Fruit fly (Drosophila melanogaster) whole organism, prepupa: Measurements from ENCODE around the gene CG14823.

Source experiments
- Blimp-1 ChIP-seq: fragments of 200-800 bp; sonication (Bioruptor generic); optimal IDR thresholded peaks from 3 replicates; lab custom pipeline; 2017; ENCODE audit warnings: missing biosample characterization, missing genetic modification characterization, mild to moderate bottlenecking, moderate library complexity, missing genetic modification reagents
- CG10669 ChIP-seq: fragments of 200-800 bp; sonication (Bioruptor generic); optimal IDR thresholded peaks from 3 replicates; lab custom pipeline; 2018; ENCODE audit warnings: missing biosample characterization, mild to moderate bottlenecking, missing genetic modification characterization, moderate library complexity
- CG11294 ChIP-seq: fragments of 200-800 bp; sonication (Bioruptor generic); IDR thresholded peaks from 2 replicates; pipeline ENCODE4 v1.3.6; 2022; ENCODE audit warnings: missing biosample characterization, missing genetic modification characterization
- CG11762 ChIP-seq: fragments of 200-800 bp; sonication (Bioruptor generic); optimal IDR thresholded peaks from 3 replicates; lab custom pipeline; 2016; ENCODE audit warnings: missing biosample characterization, missing genetic modification characterization; ENCODE audit not compliant: insufficient read depth
- CG31627 ChIP-seq: fragments of 200-800 bp; sonication (Bioruptor generic); optimal IDR thresholded peaks from 3 replicates; lab custom pipeline; 2016; ENCODE audit warnings: missing biosample characterization, missing genetic modification characterization
- CG34406 ChIP-seq: fragments of 200-800 bp; sonication (Bioruptor generic); optimal IDR thresholded peaks from 3 replicates; lab custom pipeline; 2016; ENCODE audit warnings: missing biosample characterization, missing genetic modification characterization
- CG4318 ChIP-seq: fragments of 200-800 bp; sonication (Bioruptor generic); optimal IDR thresholded peaks from 3 replicates; lab custom pipeline; 2017; ENCODE audit warnings: missing biosample characterization, mild to moderate bottlenecking, missing genetic modification characterization
- CG6792 ChIP-seq: fragments of 200-800 bp; sonication (Bioruptor generic); optimal IDR thresholded peaks from 3 replicates; lab custom pipeline; 2016; ENCODE audit warnings: missing biosample characterization, missing genetic modification characterization
- CG6854 ChIP-seq: fragments of 200-800 bp; sonication (Bioruptor generic); optimal IDR thresholded peaks from 2 replicates; lab custom pipeline; 2017; ENCODE audit warnings: missing biosample characterization, mild to moderate bottlenecking, missing genetic modification characterization
- CG7368 ChIP-seq: fragments of 200-800 bp; sonication (Bioruptor generic); optimal IDR thresholded peaks from 3 replicates; lab custom pipeline; 2016; ENCODE audit warnings: missing biosample characterization, missing genetic modification characterization
- CG8119 ChIP-seq: fragments of 200-800 bp; sonication (Bioruptor generic); IDR thresholded peaks from 3 replicates; pipeline ENCODE4 v1.3.6; 2022; ENCODE audit warnings: missing biosample characterization, missing genetic modification characterization
- CG8319 ChIP-seq: fragments of 200-800 bp; sonication (Bioruptor generic); optimal IDR thresholded peaks from 3 replicates; lab custom pipeline; 2016; ENCODE audit warnings: missing biosample characterization, missing genetic modification characterization
- CG8632 ChIP-seq: fragments of 200-800 bp; sonication (Bioruptor generic); optimal IDR thresholded peaks from 3 replicates; lab custom pipeline; 2016; ENCODE audit warnings: missing biosample characterization, missing genetic modification characterization
- CG9139 ChIP-seq: fragments of 200-800 bp; sonication (Bioruptor generic); optimal IDR thresholded peaks from 3 replicates; lab custom pipeline; 2017; ENCODE audit warnings: missing biosample characterization, mild to moderate bottlenecking, missing genetic modification characterization
- Eip75B ChIP-seq: fragments of 200-800 bp; sonication (Bioruptor generic); optimal IDR thresholded peaks from 3 replicates; lab custom pipeline; 2016; ENCODE audit warnings: missing biosample characterization, missing genetic modification characterization
- Eip78C ChIP-seq: fragments of 200-800 bp; sonication (Bioruptor generic); peaks from one replicate; lab custom pipeline; 2016; ENCODE audit warnings: missing biosample characterization, missing genetic modification characterization
- Ets96B ChIP-seq: fragments of 200-800 bp; optimal IDR thresholded peaks from 2 replicates; lab custom pipeline; 2019; ENCODE audit warnings: missing biosample characterization, mild to moderate bottlenecking, missing genetic modification characterization, moderate library complexity
- Hr38 ChIP-seq: sonication (Bioruptor generic); optimal IDR thresholded peaks from 2 replicates; lab custom pipeline; 2016; ENCODE audit warnings: missing biosample characterization, missing genetic modification characterization
- Hr39 ChIP-seq: fragments of 200-800 bp; sonication (Bioruptor generic); optimal IDR thresholded peaks from 2 replicates; lab custom pipeline; 2016; ENCODE audit warnings: missing biosample characterization, missing genetic modification characterization
- Hr4 ChIP-seq: fragments of 200-800 bp; sonication (Bioruptor generic); optimal IDR thresholded peaks from 3 replicates; lab custom pipeline; 2016; ENCODE audit warnings: missing biosample characterization, missing genetic modification characterization
- Lpt ChIP-seq: fragments of 200-800 bp; sonication (Bioruptor generic); optimal IDR thresholded peaks from 3 replicates; lab custom pipeline; 2016; ENCODE audit warnings: missing biosample characterization, missing genetic modification characterization
- Met ChIP-seq: fragments of 200-800 bp; sonication (Bioruptor generic); optimal IDR thresholded peaks from 3 replicates; lab custom pipeline; 2016; ENCODE audit warnings: missing biosample characterization, missing genetic modification characterization
- OdsH ChIP-seq: fragments of 200-800 bp; sonication (Bioruptor generic); optimal IDR thresholded peaks from 3 replicates; lab custom pipeline; 2016; ENCODE audit warnings: missing biosample characterization, missing genetic modification characterization
- Smox ChIP-seq: fragments of 200-800 bp; sonication (Bioruptor generic); optimal IDR thresholded peaks from 3 replicates; lab custom pipeline; 2016; ENCODE audit warnings: missing biosample characterization, missing genetic modification characterization
- Sox14 ChIP-seq: fragments of 200-800 bp; sonication (Bioruptor generic); optimal IDR thresholded peaks from 3 replicates; lab custom pipeline; 2016; ENCODE audit warnings: missing biosample characterization, missing genetic modification characterization
- Sox15 ChIP-seq: fragments of 200-800 bp; sonication (Bioruptor generic); optimal IDR thresholded peaks from 3 replicates; lab custom pipeline; 2016; ENCODE audit warnings: missing biosample characterization, missing genetic modification characterization
- acj6 ChIP-seq: fragments of 200-800 bp; sonication (Bioruptor generic); optimal IDR thresholded peaks from 3 replicates; lab custom pipeline; 2016; ENCODE audit warnings: missing biosample characterization, missing genetic modification characterization
- cyc ChIP-seq: fragments of 200-800 bp; sonication (Bioruptor generic); optimal IDR thresholded peaks from 3 replicates; lab custom pipeline; 2016; ENCODE audit warnings: missing biosample characterization, missing genetic modification characterization
- dac ChIP-seq: fragments of 200-800 bp; sonication (Bioruptor generic); optimal IDR thresholded peaks from 2 replicates; lab custom pipeline; 2017; ENCODE audit warnings: missing biosample characterization, mild to moderate bottlenecking, missing genetic modification characterization
- eg ChIP-seq: fragments of 200-800 bp; sonication (Bioruptor generic); IDR thresholded peaks from 3 replicates; pipeline ENCODE4 v1.3.6; 2022; ENCODE audit warnings: missing biosample characterization, missing genetic modification characterization
- fkh ChIP-seq: fragments of 200-800 bp; sonication (Bioruptor generic); optimal IDR thresholded peaks from 3 replicates; lab custom pipeline; 2017; ENCODE audit warnings: missing biosample characterization, mild to moderate bottlenecking, missing genetic modification characterization, moderate library complexity
- pdm3 ChIP-seq: fragments of 200-800 bp; sonication (Bioruptor generic); optimal IDR thresholded peaks from 3 replicates; lab custom pipeline; 2016; ENCODE audit warnings: missing biosample characterization, missing genetic modification characterization
- salr ChIP-seq, 2 experiments: fragments of 200-800 bp; sonication (Bioruptor generic); optimal IDR thresholded peaks; 3 replicates each; lab custom pipeline; 2016 to 2018; ENCODE audit warnings: missing biosample characterization in 2 of 2, missing genetic modification characterization in 2 of 2, mild to moderate bottlenecking in 1 of 2
- spab ChIP-seq: fragments of 200-800 bp; sonication (Bioruptor generic); optimal IDR thresholded peaks from 2 replicates; lab custom pipeline; 2017; ENCODE audit warnings: missing biosample characterization, mild to moderate bottlenecking, missing genetic modification characterization, missing genetic modification reagents
- ss ChIP-seq, 2 experiments: fragments of 200-800 bp; sonication (Bioruptor generic); optimal IDR thresholded peaks; 2 replicates in 1 of 2; 3 replicates in 1 of 2; lab custom pipeline; 2017 to 2018; ENCODE audit warnings: mild to moderate bottlenecking in 2 of 2, missing biosample characterization in 2 of 2, missing genetic modification characterization in 2 of 2, moderate library complexity in 1 of 2
- svp ChIP-seq: fragments of 200-800 bp; sonication (Bioruptor generic); peaks from one replicate; lab custom pipeline; 2016; ENCODE audit warnings: missing biosample characterization, missing genetic modification characterization
- topi ChIP-seq: fragments of 200-800 bp; sonication (Bioruptor generic); optimal IDR thresholded peaks from 3 replicates; lab custom pipeline; 2016; ENCODE audit warnings: missing biosample characterization, missing genetic modification characterization
- vri ChIP-seq: fragments of 200-800 bp; sonication (Bioruptor generic); optimal IDR thresholded peaks from 3 replicates; lab custom pipeline; 2016; ENCODE audit warnings: missing biosample characterization, mild to moderate bottlenecking, missing genetic modification characterization

CG14823 gene

DNA sequence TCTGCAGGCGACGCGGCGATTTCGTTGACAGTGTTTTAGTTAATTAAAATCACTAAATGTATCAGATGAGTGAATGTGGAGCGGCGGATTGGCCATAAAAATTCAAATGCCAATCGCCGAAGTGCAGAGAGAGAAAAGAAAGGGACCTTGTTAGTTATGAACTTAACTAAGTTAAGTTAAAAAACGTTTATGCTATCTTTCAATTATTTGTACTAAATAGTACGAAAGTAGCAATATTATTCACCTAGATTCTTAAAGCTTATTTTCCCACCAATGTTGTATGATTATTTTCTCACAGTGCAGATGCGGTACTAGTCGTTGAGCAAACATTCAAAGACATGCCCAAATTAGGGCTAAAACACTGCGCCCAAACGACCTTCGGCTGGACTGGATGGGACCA lies 24.6 kb downstream of the CG14823 start (continued):
- TF ChIP-seq CG9139 (GFP tag; lab: Kevin White, UChicago) = no peak
- TF ChIP-seq Hr38 (GFP tag; lab: Kevin White, UChicago) = no peak
- TF ChIP-seq Sox14 (GFP tag; lab: Kevin White, UChicago) = no peak
- peak; percentile 56; the same call in 1 of the 3 replicates for TF ChIP-seq eg (GFP tag; lab: Robert Waterston, UW)
- no peak for TF ChIP-seq Sox15 (GFP tag; lab: Kevin White, UChicago)
- TF ChIP-seq ss (GFP tag; optimal IDR thresholded peaks at IDR 0.05; lab: Kevin White, UChicago) = no peak
- TF ChIP-seq Eip75B (GFP tag; lab: Kevin White, UChicago) = peak; percentile 50
- TF ChIP-seq CG4318 (GFP tag; lab: Kevin White, UChicago) = no peak
- TF ChIP-seq topi = peak; percentile 26
- TF ChIP-seq cyc (GFP tag; lab: Kevin White, UChicago) = peak; percentile 17
- TF ChIP-seq CG7368 (GFP tag; lab: Kevin White, UChicago) = peak; percentile 64
- no peak for TF ChIP-seq CG31627
- no peak for TF ChIP-seq CG11294 (GFP tag; lab: Robert Waterston, UW)
- peak; percentile 45 for TF ChIP-seq pdm3 (GFP tag; lab: Kevin White, UChicago)
- peak; percentile 72 for TF ChIP-seq svp (GFP tag; lab: Kevin White, UChicago)
- peak; percentile 39 for TF ChIP-seq Ets96B (tag; lab: Kevin White, UChicago)
- TF ChIP-seq Lpt (GFP tag; lab: Kevin White, UChicago) = no peak
- TF ChIP-seq, all 60 proteins: peak for 30

DNA sequence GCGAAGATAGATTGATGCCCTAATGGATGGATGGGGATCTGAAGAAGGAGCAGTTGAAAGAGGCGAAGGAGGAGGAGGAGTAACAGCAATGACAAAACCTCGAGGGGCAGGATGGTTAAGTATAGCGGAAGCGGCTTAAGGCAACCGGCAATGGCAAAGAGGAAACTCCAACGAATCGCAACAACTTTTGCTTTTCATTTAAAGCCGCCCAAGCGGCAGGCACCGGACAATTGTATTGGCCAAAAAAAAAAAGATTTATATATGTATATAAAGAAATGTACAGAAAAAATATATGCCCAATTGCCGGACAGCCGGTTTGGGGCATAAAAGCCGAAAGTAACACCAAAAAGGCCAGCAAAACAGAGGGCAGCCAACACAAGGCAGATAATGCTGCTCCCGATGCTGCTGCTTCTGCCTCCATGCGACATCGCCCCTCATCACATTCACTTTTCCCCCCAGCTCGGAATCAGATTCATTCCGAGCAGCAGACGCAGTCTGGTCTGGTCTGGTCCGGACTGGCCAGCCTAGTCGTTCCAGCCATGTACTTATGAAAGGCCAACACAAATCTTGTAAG lies 25.3 kb downstream of the CG14823 start:
- TF ChIP-seq CG8319 (GFP tag; lab: Kevin White, UChicago) (no peak), CG34406 (GFP tag; lab: Kevin White, UChicago) (no peak), Lpt (GFP tag; lab: Kevin White, UChicago) (no peak), svp (GFP tag; lab: Kevin White, UChicago) (peak; percentile 62), Blimp-1 (GFP tag; lab: Kevin White, UChicago) (peak; percentile 90), OdsH (no peak), CG6854 (GFP tag; lab: Kevin White, UChicago) (peak; percentile 0), Eip78C (GFP tag; lab: Kevin White, UChicago) (no peak)

DNA sequence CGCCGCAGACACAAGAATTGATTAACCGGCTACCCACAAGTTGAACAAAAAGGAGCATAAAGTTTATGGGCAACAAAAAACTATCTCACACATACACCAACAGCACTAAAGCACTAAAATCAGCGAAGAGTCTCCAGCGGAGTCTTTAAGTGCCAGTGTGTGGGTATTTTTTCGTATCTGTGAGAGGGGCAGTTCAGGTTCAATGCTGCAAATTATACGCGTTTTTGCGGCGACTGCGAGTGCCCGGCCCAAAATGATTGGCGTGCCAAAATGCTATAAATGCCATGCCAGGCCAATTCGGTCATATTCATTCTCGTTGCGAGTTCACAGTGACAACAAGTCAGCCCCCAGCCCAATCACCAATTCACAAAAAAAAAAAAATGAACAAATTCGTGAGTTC lies 26.8 kb downstream of the CG14823 start, which contains the start of gene Cpr65Ec:
Cpr65Ec (plus strand) TSS at position 301 of the 400 bp plus-strand sequence.
- no peak for TF ChIP-seq CG10669 (GFP tag; lab: Kevin White, UChicago)
- TF ChIP-seq Smox (GFP tag; lab: Kevin White, UChicago) = no peak
- TF ChIP-seq salr (GFP tag; optimal IDR thresholded peaks at IDR 0.05; lab: Kevin White, UChicago) = no peak
- no peak for TF ChIP-seq CG34406 (GFP tag; lab: Kevin White, UChicago)
- TF ChIP-seq eg (GFP tag; lab: Robert Waterston, UW) = no peak
- TF ChIP-seq Met (GFP tag; lab: Kevin White, UChicago) = no peak
- TF ChIP-seq acj6 (GFP tag; lab: Kevin White, UChicago) = no peak
- TF ChIP-seq vri (GFP tag; lab: Kevin White, UChicago) = no peak
- TF ChIP-seq OdsH = no peak
- no peak for TF ChIP-seq fkh (GFP tag; lab: Kevin White, UChicago)
- no peak for TF ChIP-seq CG8632 (GFP tag; lab: Kevin White, UChicago)
- TF ChIP-seq Ets96B (tag; lab: Kevin White, UChicago) = no peak
- TF ChIP-seq CG7368 (GFP tag; lab: Kevin White, UChicago) = no peak
- no peak for TF ChIP-seq Hr4 (GFP tag; lab: Kevin White, UChicago)
- TF ChIP-seq CG8119 (GFP tag; lab: Robert Waterston, UW) = no peak
- TF ChIP-seq spab = no peak

DNA sequence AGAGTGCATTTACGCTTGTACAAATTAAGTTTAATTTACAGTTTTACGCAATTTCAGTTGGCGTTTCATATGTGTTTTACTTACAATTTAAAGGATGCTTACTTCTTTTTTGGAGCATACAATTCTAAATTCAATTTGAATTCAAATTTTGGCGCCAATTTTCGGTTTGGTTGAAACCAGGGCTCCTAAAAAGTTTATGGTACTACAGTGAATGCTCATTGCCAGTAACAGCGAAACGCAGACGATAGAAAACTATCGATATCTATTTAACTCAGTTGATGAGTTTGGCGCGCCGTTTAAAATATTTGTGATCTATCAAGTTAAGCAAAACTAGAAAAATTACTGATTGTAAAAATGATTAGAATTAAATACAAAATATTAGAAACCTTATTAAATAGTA lies 27.9 kb downstream of the CG14823 start:
- TF ChIP-seq salr (GFP tag; optimal IDR thresholded peaks at IDR 0.05; lab: Kevin White, UChicago) = no peak
- TF ChIP-seq Ets96B (tag; lab: Kevin White, UChicago) = no peak
- no peak for TF ChIP-seq CG11294 (GFP tag; lab: Robert Waterston, UW)
- TF ChIP-seq CG11762 (GFP tag; lab: Kevin White, UChicago) = no peak
- TF ChIP-seq Sox15 (GFP tag; lab: Kevin White, UChicago) = no peak
- TF ChIP-seq Lpt (GFP tag; lab: Kevin White, UChicago) = no peak
- no peak for TF ChIP-seq ss (GFP tag; optimal IDR thresholded peaks at IDR 0.05; lab: Kevin White, UChicago)
- no peak for TF ChIP-seq Hr39 (GFP tag; lab: Kevin White, UChicago)
- no peak for TF ChIP-seq OdsH
- TF ChIP-seq acj6 (GFP tag; lab: Kevin White, UChicago) = no peak
- no peak for TF ChIP-seq CG6792
- TF ChIP-seq dac (GFP tag; lab: Kevin White, UChicago) = no peak
